Fruit fly (Drosophila melanogaster): ENCODE results near the gene Pc.

DNA sequence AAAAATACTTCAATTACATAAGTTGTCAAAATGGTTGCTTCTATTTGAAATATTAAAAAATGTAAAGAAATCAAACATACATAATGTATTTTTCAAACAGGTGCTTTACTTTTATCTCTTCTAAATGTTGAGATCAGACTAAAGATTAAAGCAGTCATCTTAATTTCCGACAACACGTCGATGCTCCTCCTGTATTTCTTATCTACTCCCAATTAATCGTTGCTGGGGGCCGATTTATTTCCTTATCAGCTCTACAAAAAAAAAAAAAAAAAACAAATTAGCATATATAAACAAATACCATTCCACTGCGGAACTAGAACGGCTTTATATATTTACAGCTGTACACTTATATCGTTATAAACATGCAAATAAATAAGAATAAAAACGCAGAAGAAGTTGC is 36.1 kb downstream of the Pc start:
- TF ChIP-seq vri (GFP tag; optimal IDR thresholded peaks at IDR 0.05) (no peak), CG8119 (GFP tag; IDR thresholded peaks at IDR 0.05) (no peak), CG4318 (GFP tag; optimal IDR thresholded peaks at IDR 0.05) (no peak), fkh (GFP tag; optimal IDR thresholded peaks at IDR 0.05) (no peak), Ets21C (GFP tag; optimal IDR thresholded peaks at IDR 0.05) (no peak), Met (GFP tag; optimal IDR thresholded peaks at IDR 0.05) (no peak), net (GFP tag; optimal IDR thresholded peaks at IDR 0.05) (no peak), Gug (GFP tag; IDR thresholded peaks at IDR 0.05) (no peak), ss (GFP tag; optimal IDR thresholded peaks at IDR 0.05) (no peak), Hr4 (GFP tag; optimal IDR thresholded peaks at IDR 0.05) (no peak), CG8319 (GFP tag; optimal IDR thresholded peaks at IDR 0.05) (no peak)
